Worm (Caenorhabditis elegans): Measurements from ENCODE around the gene mdt-20.
"Not testable (repeated sequence)": the region's sequence is repeated elsewhere in the genome, so short reads cannot be mapped to it uniquely, and the experiment has no call there.

mdt-20 gene

ce11 chrIV:1182292-1182691 is 5.3 kb upstream of the mdt-20 start, which contains the start of gene rmif-2:
rmif-2 (plus strand) TSS chrIV:1182592.
- TF ChIP-seq attf-4 (tag; optimal IDR thresholded peaks at IDR 0.05); F37D6.2 (tag; optimal IDR thresholded peaks at IDR 0.05); sdz-12 (GFP tag; optimal IDR thresholded peaks at IDR 0.05): not testable (repeated sequence)

ce11 chrIV:1192765-1193164 is 5.2 kb downstream of the mdt-20 start, which contains the start of gene spl-3:
spl-3 (plus strand) TSS chrIV:1193065.
- no peak for TF ChIP-seq madf-9 (GFP tag; conservative IDR thresholded peaks at IDR 0.05)
- TF ChIP-seq sdz-12 (GFP tag; optimal IDR thresholded peaks at IDR 0.05), result no peak
- no peak for TF ChIP-seq lin-13 (GFP tag; optimal IDR thresholded peaks at IDR 0.05)

- TF ChIP-seq set-16 (GFP tag; IDR thresholded peaks at IDR 0.05) (peak; percentile 69), snpc-1.2 (GFP tag; IDR thresholded peaks at IDR 0.05) (no peak), dmd-8 (GFP tag; IDR thresholded peaks at IDR 0.05) (0 out of 2 replicates have a peak, but pooled peaks have one; percentile 27), hif-1 (tag; optimal IDR thresholded peaks at IDR 0.05) (no peak), mdl-1 (tag; optimal IDR thresholded peaks at IDR 0.05) (no peak), ceh-32 (tag; optimal IDR thresholded peaks at IDR 0.05; ENCODE audit: poor library complexity) (no peak), F37D6.2 (tag; optimal IDR thresholded peaks at IDR 0.05) (no peak), mxl-2 (GFP tag; conservative IDR thresholded peaks at IDR 0.05) (no peak), egl-43 (GFP tag; IDR thresholded peaks at IDR 0.05) (0 out of 2 replicates have a peak, but pooled peaks have one; percentile 8), sdz-12 (GFP tag; optimal IDR thresholded peaks at IDR 0.05) (no peak), daf-19 (GFP tag; conservative IDR thresholded peaks at IDR 0.05) (no peak), Y5F2A.4 (GFP tag; optimal IDR thresholded peaks at IDR 0.05) (no peak), mdt-29 (GFP tag; IDR thresholded peaks at IDR 0.05) (no peak), F44E2.7 (GFP tag; IDR thresholded peaks at IDR 0.05) (no peak), F26F4.8 (GFP tag; conservative IDR thresholded peaks at IDR 0.05) (no peak), lin-39 (tag; optimal IDR thresholded peaks at IDR 0.05) (no peak), nhr-77 (tag; optimal IDR thresholded peaks at IDR 0.05) (no peak), unc-130 (GFP tag; optimal IDR thresholded peaks at IDR 0.05) (no peak)
Measured at ce11 chrIV:1199501-1199900, 11.9 kb downstream of the mdt-20 start.

ce11 chrIV:1204870-1205269 is 17.3 kb downstream of the mdt-20 start, which contains the start of gene dsl-2:
dsl-2 (minus strand) TSS chrIV:1204970.
- TF ChIP-seq lin-29 (GFP tag; IDR thresholded peaks at IDR 0.05) (no peak), zfp-2 (tag; optimal IDR thresholded peaks at IDR 0.05) (no peak), unc-130 (GFP tag; optimal IDR thresholded peaks at IDR 0.05) (no peak), mdl-1 (tag; optimal IDR thresholded peaks at IDR 0.05) (no peak), egl-43 (GFP tag; IDR thresholded peaks at IDR 0.05) (no peak), daf-12 (tag; optimal IDR thresholded peaks at IDR 0.05) (no peak), egl-27 (tag; optimal IDR thresholded peaks at IDR 0.05) (no peak), lir-3 (tag; optimal IDR thresholded peaks at IDR 0.05) (no peak)

- TF ChIP-seq zag-1 (tag; optimal IDR thresholded peaks at IDR 0.05) (no peak), hlh-30 (tag; optimal IDR thresholded peaks at IDR 0.05; ENCODE audit: insufficient read depth) (no peak), mes-2 (tag; optimal IDR thresholded peaks at IDR 0.05; ENCODE audit: poor library complexity, severe bottlenecking) (no peak), ZK546.5 (tag; optimal IDR thresholded peaks at IDR 0.05) (no peak), fos-1 (tag; optimal IDR thresholded peaks at IDR 0.05) (no peak), cey-2 (tag; optimal IDR thresholded peaks at IDR 0.05; ENCODE audit: borderline replicate concordance, insufficient read depth) (no peak), ceh-62 (tag; optimal IDR thresholded peaks at IDR 0.05) (no peak), daf-16 (GFP tag; optimal IDR thresholded peaks at IDR 0.05) (no peak), daf-16 (tag; optimal IDR thresholded peaks at IDR 0.05) (no peak), jun-1 (tag; optimal IDR thresholded peaks at IDR 0.05) (no peak), D1046.2 (GFP tag; IDR thresholded peaks at IDR 0.05) (no peak), daf-8 (GFP tag; IDR thresholded peaks at IDR 0.05) (no peak), ctbp-1 (GFP tag; IDR thresholded peaks at IDR 0.05) (no peak), lin-1 (GFP tag; IDR thresholded peaks at IDR 0.05) (no peak)
Measured at ce11 chrIV:1207980-1208379, 20.4 kb downstream of the mdt-20 start, which contains the start of gene dsl-1. dsl-1 (minus strand) TSS chrIV:1208080.

All from whole organism, L4 larva.